Worm (Caenorhabditis elegans) whole organism, L4 larva: ENCODE results near the gene emg-1.

Experiments
- aha-1 ChIP-seq: fragments of 150-350 bp; peaks from one replicate; lab custom pipeline; 2014; ENCODE audit warnings: missing biosample characterization, missing genetic modification characterization
- daf-8 ChIP-seq: fragments of 200-800 bp; sonication (Bioruptor generic); IDR thresholded peaks from 2 replicates; pipeline ENCODE4 v1.3.6; 2022; ENCODE audit warnings: missing genetic modification characterization, missing compliant biosample characterization
- dmd-6 ChIP-seq: fragments of 200-800 bp; sonication (Bioruptor generic); IDR thresholded peaks from 2 replicates; pipeline ENCODE4 v1.3.6; 2022; ENCODE audit warnings: missing genetic modification reagents, missing genetic modification characterization, missing compliant biosample characterization
- fos-1 ChIP-seq: fragments of 150-350 bp; optimal IDR thresholded peaks from 2 replicates; lab custom pipeline; 2014; ENCODE audit warnings: missing biosample characterization, missing genetic modification characterization
- lin-39 ChIP-seq: fragments of 150-350 bp; optimal IDR thresholded peaks from 2 replicates; lab custom pipeline; 2014; ENCODE audit warnings: missing biosample characterization, missing genetic modification reagents, missing genetic modification characterization
- lir-3 ChIP-seq: sonication (generic microtip); optimal IDR thresholded peaks from 2 replicates; lab custom pipeline; 2016; ENCODE audit warnings: mild to moderate bottlenecking, missing genetic modification characterization, missing compliant biosample characterization
- nhr-11 ChIP-seq: fragments of 150-350 bp; optimal IDR thresholded peaks from 2 replicates; lab custom pipeline; 2014; ENCODE audit warnings: missing biosample characterization, missing genetic modification characterization
- nhr-48 ChIP-seq: sonication (generic microtip); optimal IDR thresholded peaks from 2 replicates; lab custom pipeline; 2016; ENCODE audit warnings: mild to moderate bottlenecking, missing genetic modification characterization, missing compliant biosample characterization
- unc-62 ChIP-seq, 3 experiments: fragments of 150-350 bp in 1 of 3; sonication (generic microtip); optimal IDR thresholded peaks in 2 of 3; peaks in 1 of 3; 1 replicate in 1 of 3; 2 replicates in 2 of 3; lab custom pipeline; 2014 to 2017; ENCODE audit warnings: missing biosample characterization in 3 of 3, missing genetic modification characterization in 3 of 3, missing genetic modification reagents in 3 of 3, missing genotype in 1 of 3

- TF ChIP-seq nhr-11 (tag; lab: Kevin White, UChicago): no peak
- no peak for TF ChIP-seq lin-39 (tag; lab: Kevin White, UChicago)
- TF ChIP-seq aha-1 (tag; lab: Kevin White, UChicago): no peak
- no peak for TF ChIP-seq dmd-6 (GFP tag; lab: Robert Waterston, UW)
- no peak for TF ChIP-seq lir-3 (tag; lab: Kevin White, UChicago)
- no peak for TF ChIP-seq fos-1
- TF ChIP-seq nhr-48 (tag; lab: Kevin White, UChicago): no peak
- TF ChIP-seq unc-62 (GFP tag; optimal IDR thresholded peaks at IDR 0.05 in 1 of 2; lab: Kevin White, UChicago): no peak
- TF ChIP-seq unc-62 (tag; optimal IDR thresholded peaks at IDR 0.05; lab: Kevin White, UChicago): no peak
- TF ChIP-seq daf-8 (GFP tag; lab: Robert Waterston, UW): no peak
These were observed 41.7 kb downstream of the emg-1 start, which contains the start of gene Y39A1A.17 for ce11 chrIII:10691019-10691418.
